Worm (Caenorhabditis elegans) whole organism, L1 larva: Measurements from ENCODE around the gene C49C8.2.

Source experiments
- C04F5.9 ChIP-seq: sonication (generic microtip); optimal IDR thresholded peaks from 2 replicates; lab custom pipeline; 2016; ENCODE audit warnings: missing genetic modification characterization, missing compliant biosample characterization
- C16A3.4 ChIP-seq: fragments of 150-350 bp; optimal IDR thresholded peaks from 2 replicates; lab custom pipeline; 2014; ENCODE audit warnings: missing biosample characterization, missing genetic modification characterization
- C34B4.2 ChIP-seq: sonication (generic microtip); optimal IDR thresholded peaks from 2 replicates; lab custom pipeline; 2017; ENCODE audit warnings: mild to moderate bottlenecking, missing genetic modification characterization, missing compliant biosample characterization
- F16B12.6 ChIP-seq: fragments of 150-350 bp; optimal IDR thresholded peaks from 2 replicates; lab custom pipeline; 2014; ENCODE audit warnings: missing biosample characterization, missing genetic modification characterization
- aha-1 ChIP-seq: fragments of 150-350 bp; optimal IDR thresholded peaks from 2 replicates; lab custom pipeline; 2014; ENCODE audit warnings: missing biosample characterization, missing genetic modification characterization
- aly-2 ChIP-seq: fragments of 150-350 bp; optimal IDR thresholded peaks from 2 replicates; lab custom pipeline; 2014; ENCODE audit warnings: missing biosample characterization, missing genetic modification characterization
- ama-1 ChIP-seq: fragments of 150-350 bp; optimal IDR thresholded peaks from 2 replicates; lab custom pipeline; 2014
- blmp-1 ChIP-seq: fragments of 150-350 bp; optimal IDR thresholded peaks from 2 replicates; lab custom pipeline; 2014; ENCODE audit warnings: missing biosample characterization, missing genetic modification characterization
- ceh-63 ChIP-seq: fragments of 200-800 bp; sonication (Bioruptor generic); optimal IDR thresholded peaks from 2 replicates; lab custom pipeline; 2018; ENCODE audit warnings: mild to moderate bottlenecking, missing genetic modification characterization, missing compliant biosample characterization
- ceh-8 ChIP-seq: fragments of 200-800 bp; sonication (Bioruptor generic); optimal IDR thresholded peaks from 2 replicates; lab custom pipeline; 2018; ENCODE audit warnings: mild to moderate bottlenecking, missing genetic modification characterization, moderate library complexity, missing compliant biosample characterization
- ceh-82 ChIP-seq, 3 experiments: fragments of 150-350 bp in 1 of 3; sonication (generic microtip) in 2 of 3; optimal IDR thresholded peaks; 2 replicates each; lab custom pipeline; 2014 to 2017; ENCODE audit warnings: missing biosample characterization in 3 of 3, missing genetic modification characterization in 3 of 3
- ceh-88 ChIP-seq: fragments of 200-800 bp; sonication (Bioruptor generic); IDR thresholded peaks from 2 replicates; pipeline ENCODE4 v1.3.6; 2022; ENCODE audit warnings: missing genetic modification characterization, missing compliant biosample characterization
- ceh-90 ChIP-seq: sonication (generic microtip); optimal IDR thresholded peaks from 2 replicates; lab custom pipeline; 2016; ENCODE audit warnings: missing genetic modification characterization, missing compliant biosample characterization
- ces-1 ChIP-seq: fragments of 150-350 bp; optimal IDR thresholded peaks from 2 replicates; lab custom pipeline; 2014; ENCODE audit warnings: missing biosample characterization, missing genetic modification reagents, missing genetic modification characterization
- dpl-1 ChIP-seq, 3 experiments: fragments of 150-350 bp in 2 of 3; sonication (generic microtip) in 1 of 3; optimal IDR thresholded peaks; 2 replicates each; lab custom pipeline; 2014 to 2017; ENCODE audit warnings: missing biosample characterization in 3 of 3, missing genetic modification characterization in 3 of 3, missing genetic modification reagents in 3 of 3
- efl-1 ChIP-seq, 4 experiments: fragments of 150-350 bp; optimal IDR thresholded peaks in 3 of 4; peaks in 1 of 4; 1 replicate in 1 of 4; 2 replicates in 3 of 4; lab custom pipeline; 2014; ENCODE audit warnings: missing biosample characterization in 2 of 4, missing genetic modification characterization in 2 of 4, missing genetic modification reagents in 2 of 4
- egl-13 ChIP-seq: sonication (generic microtip); optimal IDR thresholded peaks from 2 replicates; lab custom pipeline; 2016; ENCODE audit warnings: missing genotype, missing genetic modification reagents, missing genetic modification characterization, missing compliant biosample characterization
- egl-27 ChIP-seq, 2 experiments: fragments of 150-350 bp in 1 of 2; sonication (generic microtip); optimal IDR thresholded peaks; 3 replicates each; lab custom pipeline; 2017 to 2018; ENCODE audit warnings: missing biosample characterization in 2 of 2, missing genetic modification characterization in 2 of 2, missing genetic modification reagents in 2 of 2
- elt-2 ChIP-seq: sonication (generic microtip); optimal IDR thresholded peaks from 2 replicates; lab custom pipeline; 2016; ENCODE audit warnings: missing genetic modification characterization, mild to moderate bottlenecking, inconsistent platforms, missing compliant biosample characterization, missing genetic modification reagents
- elt-3 ChIP-seq, 6 experiments: fragments of 150-350 bp in 1 of 6; sonication (generic microtip); optimal IDR thresholded peaks; 2 replicates each; lab custom pipeline; 2017 to 2018; ENCODE audit warnings: missing biosample characterization in 6 of 6, missing genetic modification characterization in 6 of 6, inconsistent platforms in 1 of 6
- fkh-4 ChIP-seq: sonication (generic microtip); optimal IDR thresholded peaks from 2 replicates; lab custom pipeline; 2016; ENCODE audit warnings: missing compliant biosample characterization, missing genetic modification characterization, borderline replicate concordance
- fos-1 ChIP-seq: fragments of 150-350 bp; optimal IDR thresholded peaks from 2 replicates; lab custom pipeline; 2014; ENCODE audit warnings: missing biosample characterization, missing genetic modification characterization
- irx-1 ChIP-seq: sonication (generic microtip); optimal IDR thresholded peaks from 2 replicates; lab custom pipeline; 2016; ENCODE audit warnings: missing genetic modification characterization, missing compliant biosample characterization
- isw-1 ChIP-seq: fragments of 200-800 bp; sonication (Bioruptor generic); IDR thresholded peaks from 2 replicates; pipeline ENCODE4 v1.3.6; 2022; ENCODE audit warnings: missing genetic modification characterization, missing compliant biosample characterization
- lin-13 ChIP-seq: fragments of 150-350 bp; optimal IDR thresholded peaks from 2 replicates; lab custom pipeline; 2014; ENCODE audit warnings: missing biosample characterization, missing genetic modification reagents, missing genetic modification characterization
- lin-14 ChIP-seq: fragments of 200-800 bp; sonication (Bioruptor generic); optimal IDR thresholded peaks from 2 replicates; lab custom pipeline; 2018; ENCODE audit warnings: mild to moderate bottlenecking, missing genetic modification characterization, moderate library complexity, missing compliant biosample characterization
- mdl-1 ChIP-seq, 2 experiments: fragments of 150-350 bp; optimal IDR thresholded peaks; 2 replicates each; lab custom pipeline; 2014 to 2017; ENCODE audit warnings: missing biosample characterization in 2 of 2, missing genetic modification characterization in 2 of 2, inconsistent platforms in 1 of 2
- mep-1 ChIP-seq: fragments of 150-350 bp; optimal IDR thresholded peaks from 2 replicates; lab custom pipeline; 2014; ENCODE audit warnings: missing biosample characterization, missing genetic modification characterization
- nhr-11 ChIP-seq: fragments of 150-350 bp; optimal IDR thresholded peaks from 2 replicates; lab custom pipeline; 2014; ENCODE audit warnings: missing biosample characterization, missing genetic modification characterization
- nhr-19 ChIP-seq: fragments of 200-800 bp; sonication (Bioruptor generic); conservative IDR thresholded peaks from 2 replicates; pipeline ENCODE4 v1.3.6; 2022; ENCODE audit warnings: missing genetic modification characterization, missing compliant biosample characterization
- nhr-20 ChIP-seq: sonication (generic microtip); optimal IDR thresholded peaks from 2 replicates; lab custom pipeline; 2016; ENCODE audit warnings: mild to moderate bottlenecking, missing genetic modification characterization, missing compliant biosample characterization
- nhr-237 ChIP-seq: fragments of 150-350 bp; optimal IDR thresholded peaks from 2 replicates; lab custom pipeline; 2014; ENCODE audit warnings: missing biosample characterization, missing genetic modification characterization
- nhr-28 ChIP-seq: fragments of 150-350 bp; optimal IDR thresholded peaks from 2 replicates; lab custom pipeline; 2014; ENCODE audit warnings: missing biosample characterization, missing genetic modification characterization
- nhr-47 ChIP-seq: sonication (generic microtip); optimal IDR thresholded peaks from 2 replicates; lab custom pipeline; 2016; ENCODE audit warnings: mild to moderate bottlenecking, missing genetic modification characterization, moderate library complexity, missing compliant biosample characterization
- nhr-76 ChIP-seq: sonication (generic microtip); optimal IDR thresholded peaks from 2 replicates; lab custom pipeline; 2017; ENCODE audit warnings: missing biosample characterization, missing genetic modification characterization
- nhr-77 ChIP-seq: fragments of 150-350 bp; optimal IDR thresholded peaks from 2 replicates; lab custom pipeline; 2014; ENCODE audit warnings: missing biosample characterization, missing genetic modification characterization
- nhr-84 ChIP-seq: sonication (generic microtip); optimal IDR thresholded peaks from 2 replicates; lab custom pipeline; 2017; ENCODE audit warnings: missing biosample characterization, missing genetic modification characterization
- nhr-85 ChIP-seq: sonication (generic microtip); peaks from one replicate; lab custom pipeline; 2016; ENCODE audit warnings: missing genetic modification characterization, inconsistent platforms, missing compliant biosample characterization
- nhr-90 ChIP-seq: sonication (generic microtip); optimal IDR thresholded peaks from 2 replicates; lab custom pipeline; 2016; ENCODE audit warnings: mild to moderate bottlenecking, missing genetic modification characterization, missing compliant biosample characterization; ENCODE audit not compliant: poor library complexity
- pag-3 ChIP-seq: sonication (generic microtip); optimal IDR thresholded peaks from 2 replicates; lab custom pipeline; 2017; ENCODE audit warnings: missing genetic modification characterization, mild to moderate bottlenecking, missing compliant biosample characterization, antibody characterized with exemption, borderline replicate concordance; ENCODE audit not compliant: insufficient read depth
- pax-3 ChIP-seq: fragments of 200-800 bp; sonication (Bioruptor generic); optimal IDR thresholded peaks from 2 replicates; lab custom pipeline; 2018; ENCODE audit warnings: mild to moderate bottlenecking, missing genetic modification characterization, moderate library complexity, missing compliant biosample characterization
- pqm-1 ChIP-seq: sonication (generic microtip); optimal IDR thresholded peaks from 3 replicates; lab custom pipeline; 2017; ENCODE audit warnings: missing biosample characterization, missing genetic modification characterization
- rnt-1 ChIP-seq: sonication (generic microtip); optimal IDR thresholded peaks from 2 replicates; lab custom pipeline; 2016; ENCODE audit warnings: mild to moderate bottlenecking, missing genetic modification characterization, moderate library complexity, missing compliant biosample characterization
- snpc-4 ChIP-seq: fragments of 150-350 bp; optimal IDR thresholded peaks from 2 replicates; lab custom pipeline; 2014; ENCODE audit warnings: missing biosample characterization, missing genetic modification characterization
- snu-23 ChIP-seq: sonication (generic microtip); optimal IDR thresholded peaks from 2 replicates; lab custom pipeline; 2016; ENCODE audit warnings: missing genetic modification characterization, missing compliant biosample characterization
- sptf-1 ChIP-seq: fragments of 150-350 bp; optimal IDR thresholded peaks from 2 replicates; lab custom pipeline; 2014; ENCODE audit warnings: missing biosample characterization, missing genetic modification characterization
- swsn-7 ChIP-seq: sonication (generic microtip); optimal IDR thresholded peaks from 2 replicates; lab custom pipeline; 2016; ENCODE audit warnings: missing genetic modification characterization, missing compliant biosample characterization
- unc-130 ChIP-seq: fragments of 150-350 bp; optimal IDR thresholded peaks from 2 replicates; lab custom pipeline; 2017; ENCODE audit warnings: missing biosample characterization, missing genetic modification characterization, inconsistent platforms
- unc-86 ChIP-seq: sonication (generic microtip); optimal IDR thresholded peaks from 2 replicates; lab custom pipeline; 2016; ENCODE audit warnings: missing genetic modification characterization, missing compliant biosample characterization
- unc-98 ChIP-seq: fragments of 200-800 bp; sonication (Bioruptor generic); IDR thresholded peaks from 2 replicates; pipeline ENCODE4 v1.3.6; 2022; ENCODE audit warnings: missing genetic modification characterization, missing compliant biosample characterization
- xbp-1 ChIP-seq: sonication (generic microtip); optimal IDR thresholded peaks from 2 replicates; lab custom pipeline; 2016; ENCODE audit warnings: missing genetic modification characterization, missing compliant biosample characterization
- zag-1 ChIP-seq: fragments of 150-350 bp; optimal IDR thresholded peaks from 2 replicates; lab custom pipeline; 2014; ENCODE audit warnings: missing biosample characterization, missing genetic modification characterization
- ztf-4 ChIP-seq: fragments of 150-350 bp; optimal IDR thresholded peaks from 2 replicates; lab custom pipeline; 2014; ENCODE audit warnings: missing biosample characterization, missing genetic modification characterization

The C49C8.2 gene

ce11 chrIV:8620102-8620733 is 30.7 kb upstream of the C49C8.2 start, which contains the start of gene lin-49:
TSS of gene lin-49 (plus strand) at chrIV:8620683.
- TF ChIP-seq nhr-77 (no peak), ama-1 (lab: Kevin White, UChicago) (no peak), xbp-1 (tag; lab: Kevin White, UChicago) (peak; percentile 46), nhr-47 (tag; lab: Kevin White, UChicago) (peak; percentile 64), aly-2 (tag; lab: Kevin White, UChicago) (peak; percentile 28), lin-13 (GFP tag; lab: Kevin White, UChicago) (peak; percentile 43), F16B12.6 (tag; lab: Kevin White, UChicago) (no peak), ceh-90 (tag; lab: Kevin White, UChicago) (no peak), aha-1 (no peak), nhr-76 (no peak), swsn-7 (tag; lab: Kevin White, UChicago) (peak; percentile 58), C04F5.9 (tag; lab: Kevin White, UChicago) (no peak), mep-1 (tag; lab: Kevin White, UChicago) (peak; percentile 90), C34B4.2 (no peak), fos-1 (tag; lab: Kevin White, UChicago) (peak; percentile 57), nhr-11 (no peak), ces-1 (GFP tag; lab: Kevin White, UChicago) (no peak), ceh-82 (tag; optimal IDR thresholded peaks at IDR 0.05; lab: Kevin White, UChicago) (peak in 2 of 3 experiments; percentile 31 to 63), elt-3 (tag; optimal IDR thresholded peaks at IDR 0.05; lab: Kevin White, UChicago) (peak in 2 of 6 experiments; percentile 25 to 35), egl-13 (tag; lab: Kevin White, UChicago) (peak; percentile 17), mdl-1 (tag; optimal IDR thresholded peaks at IDR 0.05; lab: Kevin White, UChicago) (peak in 1 of 2 experiments; percentile 57), nhr-84 (tag; lab: Kevin White, UChicago) (no peak), nhr-237 (tag; lab: Kevin White, UChicago) (no peak), nhr-20 (tag; lab: Kevin White, UChicago) (peak; percentile 61), pax-3 (tag; lab: Kevin White, UChicago) (no peak), unc-86 (no peak), elt-2 (tag; lab: Kevin White, UChicago) (no peak), nhr-90 (tag; lab: Kevin White, UChicago) (peak; percentile 33), snu-23 (GFP tag; lab: Kevin White, UChicago) (peak; percentile 80), zag-1 (tag; lab: Kevin White, UChicago) (no peak), rnt-1 (tag; lab: Kevin White, UChicago) (peak; percentile 65), pqm-1 (tag; lab: Kevin White, UChicago) (no peak), fkh-4 (no peak), egl-27 (tag; optimal IDR thresholded peaks at IDR 0.05; lab: Kevin White, UChicago) (no peak), ceh-63 (GFP tag; lab: Kevin White, UChicago) (no peak), dpl-1 (GFP tag; optimal IDR thresholded peaks at IDR 0.05; lab: Kevin White, UChicago) (peak; percentile 31 to 48 (median 44)), efl-1 (optimal IDR thresholded peaks at IDR 0.05; lab: Kevin White, UChicago) (peak; percentile 66 to 74), efl-1 (GFP tag; optimal IDR thresholded peaks at IDR 0.05 in 1 of 2; lab: Kevin White, UChicago) (peak; percentile 53 to 90), C16A3.4 (peak; percentile 60), snpc-4 (no peak), ceh-88 (GFP tag; lab: Robert Waterston, UW) (no peak), nhr-19 (GFP tag; lab: Robert Waterston, UW) (no peak), lin-14 (GFP tag; lab: Kevin White, UChicago) (peak; percentile 95), ceh-8 (no peak), nhr-85 (tag; lab: Kevin White, UChicago) (peak; percentile 87), irx-1 (tag; lab: Kevin White, UChicago) (peak; percentile 1), isw-1 (GFP tag; lab: Robert Waterston, UW) (no peak), nhr-28 (tag; lab: Kevin White, UChicago) (no peak), unc-130 (no peak), blmp-1 (tag; lab: Kevin White, UChicago) (peak; percentile 86), ztf-4 (tag; lab: Kevin White, UChicago) (peak; percentile 42), unc-98 (GFP tag; lab: Robert Waterston, UW) (no peak), pag-3 (tag; lab: Kevin White, UChicago) (no peak), sptf-1 (tag; lab: Kevin White, UChicago) (no peak)
